Worm (Caenorhabditis elegans): Measurements from ENCODE around the gene smc-6.
"Not testable (repeated sequence)": the region's sequence is repeated elsewhere in the genome, so short reads cannot be mapped to it uniquely, and the experiment has no call there.

smc-6 gene

ce11 chrII:11538741-11539140, 39.8 kb upstream of the smc-6 start, which contains the start of gene Y62F5A.9:
Gene Y62F5A.9, minus strand, starts transcription at chrII:11538841.
- TF ChIP-seq tra-4 (tag; optimal IDR thresholded peaks at IDR 0.05) (no peak), tbx-37 (GFP tag; conservative IDR thresholded peaks at IDR 0.05) (no peak), F13C5.2 (tag; optimal IDR thresholded peaks at IDR 0.05) (no peak), ets-7 (tag; optimal IDR thresholded peaks at IDR 0.05) (no peak), aly-1 (tag; optimal IDR thresholded peaks at IDR 0.05) (no peak), flt-1 (GFP tag; IDR thresholded peaks at IDR 0.05) (no peak)

ce11 chrII:11542385-11542784, 36.1 kb upstream of the smc-6 start, which contains the start of gene gtf-2E2:
Gene gtf-2E2, minus strand, starts transcription at chrII:11542495.
- no peak for TF ChIP-seq tbx-11 (GFP tag; IDR thresholded peaks at IDR 0.05)
- no peak for TF ChIP-seq sea-1 (GFP tag; conservative IDR thresholded peaks at IDR 0.05)
- no peak for TF ChIP-seq hmbx-1 (tag; optimal IDR thresholded peaks at IDR 0.05)

- 0 out of 2 replicates have a peak, but pooled peaks have one; percentile 12 for TF ChIP-seq scrt-1 (GFP tag; IDR thresholded peaks at IDR 0.05)
- TF ChIP-seq F13C5.2 (tag; optimal IDR thresholded peaks at IDR 0.05): no peak
- TF ChIP-seq hmg-4 (GFP tag; optimal IDR thresholded peaks at IDR 0.05): peak; percentile 38
- no peak for TF ChIP-seq hmbx-1 (tag; optimal IDR thresholded peaks at IDR 0.05)
Measured at ce11 chrII:11542958-11543357, 35.6 kb upstream of the smc-6 start.

ce11 chrII:11544714-11545113, 33.8 kb upstream of the smc-6 start, which contains the start of gene F54D5.9:
Gene F54D5.9, minus strand, starts transcription at chrII:11544828.
- TF ChIP-seq flt-1 (GFP tag; IDR thresholded peaks at IDR 0.05): no peak
- TF ChIP-seq ceh-13 (GFP tag; optimal IDR thresholded peaks at IDR 0.05): no peak
- no peak for TF ChIP-seq ceh-36 (tag; optimal IDR thresholded peaks at IDR 0.05)
- no peak for TF ChIP-seq ets-7 (tag; optimal IDR thresholded peaks at IDR 0.05)
- no peak for TF ChIP-seq tbx-37 (GFP tag; conservative IDR thresholded peaks at IDR 0.05)

- TF ChIP-seq pes-1 (GFP tag; IDR thresholded peaks at IDR 0.05) (peak; percentile 70; the same call in 1 of the 2 replicates), F13C5.2 (tag; optimal IDR thresholded peaks at IDR 0.05) (peak; percentile 81), ceh-36 (tag; optimal IDR thresholded peaks at IDR 0.05) (no peak), aly-1 (tag; optimal IDR thresholded peaks at IDR 0.05) (no peak), ama-1 (optimal IDR thresholded peaks at IDR 0.05) (peak; percentile 56), sea-1 (GFP tag; conservative IDR thresholded peaks at IDR 0.05) (no peak), scrt-1 (GFP tag; IDR thresholded peaks at IDR 0.05) (no peak), hnd-1 (tag; optimal IDR thresholded peaks at IDR 0.05) (no peak), ets-7 (tag; optimal IDR thresholded peaks at IDR 0.05) (no peak), B0310.2 (tag; optimal IDR thresholded peaks at IDR 0.05) (peak; percentile 7), tbx-37 (GFP tag; conservative IDR thresholded peaks at IDR 0.05) (peak; percentile 39; the same call in 1 of the 2 replicates), hmg-4 (GFP tag; optimal IDR thresholded peaks at IDR 0.05) (peak; percentile 68), flt-1 (GFP tag; IDR thresholded peaks at IDR 0.05) (peak; percentile 47; the same call in 1 of the 2 replicates), hmbx-1 (tag; optimal IDR thresholded peaks at IDR 0.05) (peak; percentile 3), tbx-11 (GFP tag; IDR thresholded peaks at IDR 0.05) (no peak), tra-4 (tag; optimal IDR thresholded peaks at IDR 0.05) (peak; percentile 23), ceh-13 (GFP tag; optimal IDR thresholded peaks at IDR 0.05) (no peak)
Measured at ce11 chrII:11545299-11545951, 33.1 kb upstream of the smc-6 start, which contains the start of gene dnj-13. Gene dnj-13, plus strand, starts transcription at chrII:11545701.

ce11 chrII:11545952-11546325, 32.6 kb upstream of the smc-6 start:
- no peak for TF ChIP-seq flt-1 (GFP tag; IDR thresholded peaks at IDR 0.05)
- TF ChIP-seq F13C5.2 (tag; optimal IDR thresholded peaks at IDR 0.05): no peak
- TF ChIP-seq hmbx-1 (tag; optimal IDR thresholded peaks at IDR 0.05): no peak

DNA sequence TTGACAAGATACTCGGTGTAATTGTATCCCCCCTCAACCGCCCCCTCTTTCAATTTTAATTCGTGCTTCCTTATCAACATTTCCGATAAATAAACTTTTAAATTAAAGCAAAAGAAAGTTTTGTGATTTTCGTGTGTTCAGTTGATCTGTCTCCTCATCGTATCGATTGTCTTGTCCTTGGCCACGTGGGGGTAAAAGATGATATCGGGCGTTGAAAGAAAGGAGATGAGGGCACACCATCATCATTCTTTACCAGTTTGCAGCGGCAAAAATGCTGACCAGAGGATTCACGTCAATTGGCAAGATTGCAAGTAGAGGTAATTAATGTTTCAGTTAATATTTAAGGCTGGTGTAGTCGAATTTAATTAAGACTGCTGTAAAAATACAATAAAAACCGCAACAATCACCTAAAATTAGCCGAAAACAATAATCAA, 31.2 kb upstream of the smc-6 start, which contains the start of gene F54D5.7:
F54D5.7 (plus strand) TSS at position 264 of the 434 bp plus-strand sequence.
- peak; percentile 77 for TF ChIP-seq ama-1 (optimal IDR thresholded peaks at IDR 0.05)
- TF ChIP-seq sea-1 (GFP tag; conservative IDR thresholded peaks at IDR 0.05): 0 out of 2 replicates have a peak, but pooled peaks have one; percentile 66
- TF ChIP-seq ceh-13 (GFP tag; optimal IDR thresholded peaks at IDR 0.05): no peak
- peak; percentile 22 for TF ChIP-seq hmbx-1 (tag; optimal IDR thresholded peaks at IDR 0.05)

DNA sequence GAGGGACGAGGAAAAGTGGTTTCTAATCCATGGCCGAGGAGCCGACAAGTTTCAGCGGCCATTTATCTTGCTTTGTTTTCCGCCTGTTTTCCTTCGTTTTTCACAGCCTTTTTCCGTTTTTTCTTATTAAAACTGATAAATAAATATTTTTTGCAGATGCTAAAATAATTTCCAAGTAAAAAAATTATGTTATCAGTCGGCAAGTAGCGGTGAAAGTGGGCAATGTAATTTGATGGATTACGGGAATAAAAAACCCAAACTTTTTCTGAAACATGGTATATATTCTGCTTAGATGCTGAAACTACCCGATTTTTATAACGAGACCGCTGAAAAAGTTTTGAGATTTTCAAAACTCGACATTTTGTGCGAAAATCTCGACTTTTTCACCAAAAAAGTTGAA, 26.5 kb upstream of the smc-6 start, which contains the start of gene dhgd-1:
dhgd-1 (minus strand) TSS at position 101 of the 400 bp plus-strand sequence.
- not testable (repeated sequence) for TF ChIP-seq ama-1 (optimal IDR thresholded peaks at IDR 0.05); hmbx-1 (tag; optimal IDR thresholded peaks at IDR 0.05); pes-1 (GFP tag; IDR thresholded peaks at IDR 0.05)

DNA sequence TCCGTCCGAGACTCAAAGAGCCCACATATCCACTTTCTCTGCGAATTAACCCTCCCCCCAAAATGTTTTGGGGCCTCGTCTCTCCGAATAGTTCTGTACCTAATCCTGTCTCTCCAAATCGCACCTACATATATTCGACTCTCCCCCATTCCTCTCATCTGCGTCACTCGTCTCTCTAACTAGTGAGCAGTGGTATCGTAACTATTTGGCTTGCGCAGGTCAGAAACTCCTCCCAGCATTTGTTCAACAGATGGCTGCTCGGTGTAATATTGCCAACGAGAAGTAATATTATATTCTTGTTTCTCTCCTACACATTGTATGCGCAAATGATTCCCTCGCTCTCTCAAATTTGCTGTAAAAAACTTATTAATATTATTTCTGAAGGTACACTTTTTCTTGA, 22.9 kb upstream of the smc-6 start, which contains the start of gene F54D5.24:
F54D5.24 (plus strand) TSS at position 316 of the 400 bp plus-strand sequence.
- no peak for TF ChIP-seq ama-1 (optimal IDR thresholded peaks at IDR 0.05)
- TF ChIP-seq sea-1 (GFP tag; conservative IDR thresholded peaks at IDR 0.05): no peak
- no peak for TF ChIP-seq flt-1 (GFP tag; IDR thresholded peaks at IDR 0.05)
- no peak for TF ChIP-seq tbx-37 (GFP tag; conservative IDR thresholded peaks at IDR 0.05)
- no peak for TF ChIP-seq hmbx-1 (tag; optimal IDR thresholded peaks at IDR 0.05)
- TF ChIP-seq ceh-36 (tag; optimal IDR thresholded peaks at IDR 0.05): no peak
- TF ChIP-seq aly-1 (tag; optimal IDR thresholded peaks at IDR 0.05): no peak
- no peak for TF ChIP-seq ets-7 (tag; optimal IDR thresholded peaks at IDR 0.05)
- no peak for TF ChIP-seq B0310.2 (tag; optimal IDR thresholded peaks at IDR 0.05)
- TF ChIP-seq pes-1 (GFP tag; IDR thresholded peaks at IDR 0.05): no peak
- TF ChIP-seq ceh-13 (GFP tag; optimal IDR thresholded peaks at IDR 0.05): no peak
- TF ChIP-seq F13C5.2 (tag; optimal IDR thresholded peaks at IDR 0.05): no peak
- no peak for TF ChIP-seq hnd-1 (tag; optimal IDR thresholded peaks at IDR 0.05)
- TF ChIP-seq scrt-1 (GFP tag; IDR thresholded peaks at IDR 0.05): no peak
- no peak for TF ChIP-seq hmg-4 (GFP tag; optimal IDR thresholded peaks at IDR 0.05)
- no peak for TF ChIP-seq tbx-11 (GFP tag; IDR thresholded peaks at IDR 0.05)
